Worm (Caenorhabditis elegans) whole organism, early embryonic: ENCODE results near the gene ZK899.1.
A peak's percentile ranks its signal among the peaks of the same experiment; 100 is the strongest.

ENCODE experiments used
- B0310.2 ChIP-seq: sonication (generic microtip); optimal IDR thresholded peaks from 2 replicates; lab custom pipeline; 2016; ENCODE audit warnings: mild to moderate bottlenecking, missing genetic modification characterization, missing compliant biosample characterization
- F13C5.2 ChIP-seq: sonication (generic microtip); optimal IDR thresholded peaks from 2 replicates; lab custom pipeline; 2017; ENCODE audit warnings: mild to moderate bottlenecking, missing genetic modification characterization, inconsistent platforms, missing compliant biosample characterization
- aly-1 ChIP-seq: sonication (generic microtip); optimal IDR thresholded peaks from 2 replicates; lab custom pipeline; 2016; ENCODE audit warnings: missing genetic modification characterization, missing compliant biosample characterization
- ama-1 ChIP-seq: fragments of 150-350 bp; optimal IDR thresholded peaks from 2 replicates; lab custom pipeline; 2014
- ceh-13 ChIP-seq: fragments of 200-800 bp; sonication (Bioruptor generic); optimal IDR thresholded peaks from 2 replicates; lab custom pipeline; 2018; ENCODE audit warnings: mild to moderate bottlenecking, missing genetic modification characterization, missing compliant biosample characterization
- ceh-36 ChIP-seq: sonication (generic microtip); optimal IDR thresholded peaks from 2 replicates; lab custom pipeline; 2016; ENCODE audit warnings: missing genetic modification characterization, inconsistent platforms, missing compliant biosample characterization
- ets-7 ChIP-seq: sonication (generic microtip); optimal IDR thresholded peaks from 2 replicates; lab custom pipeline; 2016; ENCODE audit warnings: missing genotype, missing genetic modification characterization, missing compliant biosample characterization
- flt-1 ChIP-seq: fragments of 200-800 bp; sonication (Bioruptor generic); IDR thresholded peaks from 2 replicates; pipeline ENCODE4 v1.3.6; 2022; ENCODE audit warnings: missing genetic modification characterization, missing compliant biosample characterization
- hmbx-1 ChIP-seq: sonication (generic microtip); optimal IDR thresholded peaks from 2 replicates; lab custom pipeline; 2016; ENCODE audit warnings: mild to moderate bottlenecking, missing genetic modification characterization, missing compliant biosample characterization
- hmg-4 ChIP-seq: fragments of 200-800 bp; sonication (Bioruptor generic); optimal IDR thresholded peaks from 2 replicates; lab custom pipeline; 2018; ENCODE audit warnings: mild to moderate bottlenecking, missing genetic modification characterization, missing compliant biosample characterization
- hnd-1 ChIP-seq: sonication (generic microtip); optimal IDR thresholded peaks from 2 replicates; lab custom pipeline; 2016; ENCODE audit warnings: missing genetic modification characterization, missing compliant biosample characterization
- pes-1 ChIP-seq: fragments of 200-800 bp; sonication (Bioruptor generic); IDR thresholded peaks from 2 replicates; pipeline ENCODE4 v1.3.6; 2022; ENCODE audit warnings: missing genetic modification reagents, missing genetic modification characterization, missing compliant biosample characterization
- scrt-1 ChIP-seq: fragments of 200-800 bp; sonication (Bioruptor generic); IDR thresholded peaks from 2 replicates; pipeline ENCODE4 v1.3.6; 2022; ENCODE audit warnings: missing genetic modification characterization, missing compliant biosample characterization
- sea-1 ChIP-seq: fragments of 200-800 bp; sonication (Bioruptor generic); conservative IDR thresholded peaks from 2 replicates; pipeline ENCODE4 v1.3.6; 2022; ENCODE audit warnings: missing genetic modification characterization, missing compliant biosample characterization
- tbx-11 ChIP-seq: fragments of 200-800 bp; sonication (Bioruptor generic); IDR thresholded peaks from 2 replicates; pipeline ENCODE4 v1.3.6; 2022; ENCODE audit warnings: missing genetic modification characterization, missing compliant biosample characterization
- tbx-37 ChIP-seq: fragments of 200-800 bp; sonication (Bioruptor generic); conservative IDR thresholded peaks from 2 replicates; pipeline ENCODE4 v1.3.6; 2022; ENCODE audit warnings: missing genetic modification reagents, missing genetic modification characterization, missing compliant biosample characterization
- tra-4 ChIP-seq: sonication (generic microtip); optimal IDR thresholded peaks from 2 replicates; lab custom pipeline; 2017; ENCODE audit warnings: missing genetic modification characterization, missing compliant biosample characterization

ZK899.1 gene

DNA sequence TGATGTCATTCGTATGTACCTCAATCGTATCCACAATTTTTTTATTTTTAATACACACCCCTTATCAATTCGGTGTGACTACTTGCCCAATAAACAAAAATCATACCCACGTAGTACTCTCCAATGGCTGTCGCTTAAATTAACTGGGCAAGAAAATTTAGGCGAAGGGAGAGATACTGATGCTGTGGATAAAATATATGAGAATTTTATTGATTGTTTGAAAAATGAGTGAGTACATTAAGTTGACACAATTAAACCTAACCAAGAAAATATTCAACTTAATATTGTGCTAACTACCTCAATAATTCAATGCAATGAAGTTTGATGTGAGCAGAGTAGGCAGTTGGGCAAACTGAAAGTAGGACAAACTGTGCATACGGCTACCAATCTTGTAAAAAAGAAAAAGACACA is 19.3 kb downstream of the ZK899.1 start:
- TF ChIP-seq scrt-1 (no peak), flt-1 (GFP tag; lab: Robert Waterston, UW) (peak; percentile 19; the same call in 1 of the 2 replicates), tra-4 (no peak), F13C5.2 (tag; lab: Kevin White, UChicago) (peak; percentile 93), hmg-4 (GFP tag; lab: Kevin White, UChicago) (peak; percentile 24), pes-1 (no peak)

DNA sequence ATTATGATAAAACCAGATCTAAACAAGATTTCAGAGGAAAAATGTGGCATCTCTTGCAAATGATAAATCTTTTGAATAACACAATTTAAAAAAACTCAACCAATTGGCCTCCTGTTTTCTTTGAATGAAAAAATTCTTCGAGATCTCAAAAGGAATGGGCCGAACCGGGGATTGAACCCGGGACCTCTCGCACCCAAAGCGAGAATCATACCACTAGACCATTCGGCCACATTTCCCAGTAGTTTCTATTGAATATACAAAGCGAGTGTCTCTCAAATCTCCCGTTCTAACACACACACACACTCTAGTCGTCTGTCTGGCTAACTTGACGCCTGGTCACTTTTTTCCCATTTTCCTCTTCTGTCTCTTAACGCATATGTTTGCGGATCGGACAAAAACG is 21.1 kb downstream of the ZK899.1 start:
- TF ChIP-seq aly-1 (tag; lab: Kevin White, UChicago) (peak; percentile 90), ets-7 (tag; lab: Kevin White, UChicago) (peak; percentile 72), B0310.2 (peak; percentile 89), hnd-1 (tag; lab: Kevin White, UChicago) (peak; percentile 84), tbx-37 (GFP tag; lab: Robert Waterston, UW) (peak; percentile 84), tbx-11 (peak; percentile 90), ceh-13 (GFP tag; lab: Kevin White, UChicago) (peak; percentile 78), sea-1 (peak; percentile 91), ama-1 (lab: Kevin White, UChicago) (no peak), hmbx-1 (peak; percentile 79), ceh-36 (tag; lab: Kevin White, UChicago) (peak; percentile 88), hmg-4 (GFP tag; lab: Kevin White, UChicago) (peak; percentile 90), F13C5.2 (tag; lab: Kevin White, UChicago) (peak; percentile 94), scrt-1 (peak; percentile 92), flt-1 (GFP tag; lab: Robert Waterston, UW) (peak; percentile 93), tra-4 (peak; percentile 45), pes-1 (peak; percentile 96)

DNA sequence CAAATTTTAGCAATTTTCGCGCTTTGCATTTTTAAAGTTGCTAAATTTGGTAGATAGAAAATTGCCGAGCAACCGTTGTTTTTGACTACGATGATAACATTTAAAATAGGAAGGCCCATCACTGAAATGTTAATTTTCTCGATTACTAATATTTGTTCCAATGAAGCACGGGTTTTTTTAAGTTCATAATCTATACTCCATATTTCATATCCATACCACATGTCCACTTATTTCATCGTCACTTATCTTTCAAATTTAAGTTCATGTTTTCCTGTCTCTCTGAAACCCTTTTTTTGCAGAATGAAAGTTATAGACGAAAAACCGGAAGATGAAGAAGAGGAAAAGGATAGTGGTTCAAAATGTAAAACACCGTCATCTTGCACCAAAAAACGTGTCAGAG is 25.7 kb downstream of the ZK899.1 start, which contains the start of gene gap-2:
TSS of gene gap-2 (plus strand) at position 301 of the 400 bp plus-strand sequence.
- TF ChIP-seq aly-1 (tag; lab: Kevin White, UChicago): no peak

DNA sequence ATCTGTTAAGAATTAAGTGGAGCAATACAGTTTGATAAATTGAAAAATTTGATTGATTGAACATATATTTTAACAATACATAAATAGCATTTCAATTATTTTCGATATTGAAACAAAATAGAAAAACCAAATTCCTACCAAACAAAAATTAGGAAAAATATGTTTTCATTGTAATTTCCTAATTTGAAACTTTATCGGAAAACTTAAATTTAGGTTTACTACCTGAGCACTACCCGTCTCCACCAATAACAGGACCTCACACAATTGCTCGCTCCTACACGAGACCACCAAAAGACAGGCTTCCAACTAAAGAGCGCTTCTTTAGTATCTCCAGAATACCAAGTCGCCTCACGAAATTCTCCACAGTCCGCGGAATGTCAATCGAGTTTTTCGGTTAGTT is 30.3 kb downstream of the ZK899.1 start:
- TF ChIP-seq tbx-11: no peak
- TF ChIP-seq pes-1: no peak
- TF ChIP-seq B0310.2: no peak
- no peak for TF ChIP-seq hmbx-1
- no peak for TF ChIP-seq hmg-4 (GFP tag; lab: Kevin White, UChicago)
- TF ChIP-seq tbx-37 (GFP tag; lab: Robert Waterston, UW): no peak
- TF ChIP-seq ama-1 (lab: Kevin White, UChicago): no peak
- no peak for TF ChIP-seq ceh-36 (tag; lab: Kevin White, UChicago)
- TF ChIP-seq aly-1 (tag; lab: Kevin White, UChicago): no peak
- no peak for TF ChIP-seq hnd-1 (tag; lab: Kevin White, UChicago)
- TF ChIP-seq tra-4: no peak
- TF ChIP-seq ets-7 (tag; lab: Kevin White, UChicago): no peak
- TF ChIP-seq ceh-13 (GFP tag; lab: Kevin White, UChicago): no peak
- no peak for TF ChIP-seq sea-1

DNA sequence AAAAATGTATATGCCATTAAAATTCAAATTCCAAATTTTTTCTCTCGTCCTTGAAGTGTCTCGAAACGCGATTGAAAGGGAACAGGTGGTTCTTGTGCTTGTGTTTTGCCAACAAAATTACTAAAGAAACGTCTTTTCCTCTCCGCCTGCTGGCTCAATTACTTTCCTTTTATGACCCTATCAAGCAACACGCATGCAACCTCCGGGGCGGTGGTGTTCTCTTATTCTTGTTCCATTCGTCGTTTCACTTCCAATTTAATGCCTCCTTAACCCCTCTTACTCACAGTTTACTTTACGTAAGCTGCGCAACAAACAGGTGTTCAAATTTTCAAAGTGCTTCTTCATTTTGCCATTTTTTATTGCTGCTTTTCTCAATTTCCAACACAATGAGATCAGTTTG is 37.3 kb downstream of the ZK899.1 start:
- no peak for TF ChIP-seq flt-1 (GFP tag; lab: Robert Waterston, UW)
- no peak for TF ChIP-seq tbx-37 (GFP tag; lab: Robert Waterston, UW)
- no peak for TF ChIP-seq hmg-4 (GFP tag; lab: Kevin White, UChicago)
- no peak for TF ChIP-seq tra-4
- no peak for TF ChIP-seq ama-1 (lab: Kevin White, UChicago)
- no peak for TF ChIP-seq hmbx-1
- TF ChIP-seq tbx-11: no peak
- TF ChIP-seq pes-1: no peak
- TF ChIP-seq ets-7 (tag; lab: Kevin White, UChicago): no peak
- no peak for TF ChIP-seq aly-1 (tag; lab: Kevin White, UChicago)
- TF ChIP-seq scrt-1: no peak

DNA sequence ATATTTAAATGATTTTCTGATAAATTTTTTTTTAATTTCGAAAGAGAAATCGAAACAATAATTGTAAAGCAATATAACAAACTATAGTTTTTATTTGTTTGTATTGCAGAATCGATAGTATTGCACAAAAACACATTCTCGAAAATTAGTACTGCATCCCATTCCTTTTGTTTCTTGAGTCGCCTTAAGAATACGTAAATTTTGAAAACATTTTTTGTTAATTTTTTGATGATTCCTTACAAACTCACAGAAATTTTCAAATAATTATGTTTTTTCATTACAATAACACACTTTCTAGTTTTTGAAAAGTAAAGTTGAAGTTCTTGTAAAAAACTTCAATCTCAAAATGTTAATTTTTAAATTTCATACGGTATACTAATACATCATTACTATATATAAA is 39.7 kb downstream of the ZK899.1 start:
- no peak for TF ChIP-seq ceh-36 (tag; lab: Kevin White, UChicago)

DNA sequence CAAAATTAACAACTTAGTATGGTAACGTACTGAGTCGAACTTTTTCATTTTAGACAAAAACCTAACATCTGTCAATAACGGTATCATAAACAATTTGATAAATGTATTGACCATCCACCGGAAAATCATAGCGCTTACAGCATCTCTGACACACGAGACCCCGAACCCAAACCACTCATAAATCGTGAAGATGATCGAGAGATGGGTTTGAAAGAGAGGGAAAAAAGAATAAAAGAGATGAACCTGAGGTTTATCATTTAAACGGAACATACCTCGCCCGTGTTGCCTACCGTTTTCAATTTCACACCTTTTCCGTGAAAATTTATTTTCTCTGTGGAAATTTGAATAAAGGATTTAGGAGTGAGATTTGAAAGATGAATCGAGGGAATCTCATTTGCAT is 43.1 kb downstream of the ZK899.1 start:
- TF ChIP-seq F13C5.2 (tag; lab: Kevin White, UChicago) (no peak), ceh-36 (tag; lab: Kevin White, UChicago) (no peak), aly-1 (tag; lab: Kevin White, UChicago) (no peak), tra-4 (no peak), hmbx-1 (no peak), hmg-4 (GFP tag; lab: Kevin White, UChicago) (no peak), ceh-13 (GFP tag; lab: Kevin White, UChicago) (no peak), pes-1 (no peak), tbx-37 (GFP tag; lab: Robert Waterston, UW) (no peak), flt-1 (GFP tag; lab: Robert Waterston, UW) (no peak), sea-1 (no peak), ama-1 (lab: Kevin White, UChicago) (no peak), ets-7 (tag; lab: Kevin White, UChicago) (no peak), B0310.2 (no peak)

DNA sequence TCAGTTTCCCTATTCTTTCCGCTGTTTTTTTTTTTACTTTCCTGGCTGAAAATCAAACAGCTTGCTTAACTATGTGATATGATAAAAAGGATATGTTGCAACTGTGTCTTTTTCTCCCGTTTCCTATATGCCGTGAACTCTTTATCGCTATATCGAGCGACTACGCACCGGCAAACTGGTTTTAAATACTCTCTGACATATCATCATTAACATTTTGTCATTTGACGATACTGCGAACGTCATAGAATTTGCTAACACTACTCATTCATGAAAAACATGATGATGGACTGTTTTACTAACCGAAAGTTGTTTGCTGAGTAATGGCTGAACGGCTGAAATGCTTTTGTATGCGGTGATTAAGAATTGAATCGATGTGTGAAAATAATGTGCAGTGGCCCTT is 45.0 kb downstream of the ZK899.1 start:
- TF ChIP-seq sea-1 (no peak), hmbx-1 (no peak), ceh-13 (GFP tag; lab: Kevin White, UChicago) (no peak), pes-1 (no peak), aly-1 (tag; lab: Kevin White, UChicago) (no peak), flt-1 (GFP tag; lab: Robert Waterston, UW) (no peak), tbx-11 (no peak), tbx-37 (GFP tag; lab: Robert Waterston, UW) (no peak)

DNA sequence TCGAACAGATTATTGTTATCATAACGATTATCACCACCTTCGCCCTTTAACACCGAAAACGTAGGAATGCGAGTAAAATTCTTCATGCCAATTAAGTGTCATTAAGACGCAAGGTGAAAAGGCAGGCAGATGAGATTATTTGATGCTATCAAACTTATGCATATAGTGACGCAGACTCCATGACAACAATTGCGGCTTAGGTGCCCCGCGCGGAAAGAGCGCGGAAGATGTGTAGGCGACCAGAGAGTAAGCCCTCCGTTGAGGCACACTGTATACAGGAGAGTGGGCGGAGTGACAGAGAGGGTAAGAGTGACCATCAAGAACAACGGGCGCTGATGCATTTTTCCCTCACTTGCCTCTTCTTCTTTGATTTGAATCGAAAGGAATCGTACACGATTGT is 48.2 kb downstream of the ZK899.1 start:
- TF ChIP-seq B0310.2 (peak; percentile 46), sea-1 (no peak)
